Fruit fly (Drosophila melanogaster) whole organism, embryonic: ENCODE data around the gene Jon66Cii.

Experiments
- ATbp ChIP-seq: fragments of 200-800 bp; sonication (Bioruptor generic); optimal IDR thresholded peaks from 2 replicates; lab custom pipeline; 2017; ENCODE audit warnings: missing biosample characterization, mild to moderate bottlenecking, missing genetic modification characterization, missing genetic modification reagents
- Bgb ChIP-seq: fragments of 200-800 bp; sonication (Bioruptor generic); IDR thresholded peaks from 2 replicates; pipeline ENCODE4 v1.3.6; 2022; ENCODE audit warnings: missing biosample characterization, missing genetic modification characterization; ENCODE audit not compliant: partially characterized antibody
- CG10543 ChIP-seq: fragments of 200-800 bp; sonication (Bioruptor generic); optimal IDR thresholded peaks from 3 replicates; lab custom pipeline; 2017; ENCODE audit warnings: missing biosample characterization, mild to moderate bottlenecking, missing genetic modification characterization, moderate library complexity
- CG12104 ChIP-seq: fragments of 200-800 bp; sonication (Bioruptor generic); optimal IDR thresholded peaks from 3 replicates; lab custom pipeline; 2016; ENCODE audit warnings: missing biosample characterization, missing genetic modification characterization
- CG12219 ChIP-seq: fragments of 200-800 bp; sonication (Bioruptor generic); optimal IDR thresholded peaks from 3 replicates; lab custom pipeline; 2018; ENCODE audit warnings: missing biosample characterization, mild to moderate bottlenecking, missing genetic modification characterization
- CG13296 ChIP-seq: fragments of 200-800 bp; sonication (Bioruptor generic); optimal IDR thresholded peaks from 3 replicates; lab custom pipeline; 2018; ENCODE audit warnings: missing biosample characterization, mild to moderate bottlenecking, missing genetic modification characterization
- CG14050 ChIP-seq: fragments of 200-800 bp; sonication (Bioruptor generic); IDR thresholded peaks from 3 replicates; pipeline ENCODE4 v1.3.6; 2022; ENCODE audit warnings: missing biosample characterization, missing genetic modification characterization
- CG14860 ChIP-seq: fragments of 200-800 bp; sonication (Bioruptor generic); IDR thresholded peaks from 3 replicates; pipeline ENCODE4 v1.3.6; 2022; ENCODE audit warnings: missing biosample characterization, missing genetic modification characterization; ENCODE audit not compliant: partially characterized antibody
- CG15073 ChIP-seq: fragments of 200-800 bp; sonication (Bioruptor generic); optimal IDR thresholded peaks from 2 replicates; lab custom pipeline; 2016; ENCODE audit warnings: missing biosample characterization, missing genetic modification characterization
- CG1602 ChIP-seq: fragments of 200-800 bp; sonication (Bioruptor generic); optimal IDR thresholded peaks from 3 replicates; lab custom pipeline; 2016; ENCODE audit warnings: missing biosample characterization, missing genetic modification characterization
- CG1792 ChIP-seq: fragments of 200-800 bp; sonication (Bioruptor generic); optimal IDR thresholded peaks from 2 replicates; lab custom pipeline; 2016; ENCODE audit warnings: missing biosample characterization, missing genetic modification characterization
- CG18476 ChIP-seq: fragments of 200-800 bp; sonication (Bioruptor generic); optimal IDR thresholded peaks from 2 replicates; lab custom pipeline; 2016; ENCODE audit warnings: missing biosample characterization, mild to moderate bottlenecking, missing genetic modification characterization
- CG2129 ChIP-seq: fragments of 200-800 bp; sonication (Bioruptor generic); IDR thresholded peaks from 2 replicates; pipeline ENCODE4 v1.3.6; 2022; ENCODE audit warnings: missing biosample characterization, missing genetic modification characterization; ENCODE audit not compliant: partially characterized antibody
- CG30403 ChIP-seq: fragments of 200-800 bp; sonication (Bioruptor generic); optimal IDR thresholded peaks from 3 replicates; lab custom pipeline; 2016; ENCODE audit warnings: missing biosample characterization, missing genetic modification characterization
- CG6689 ChIP-seq: fragments of 200-800 bp; sonication (Bioruptor generic); IDR thresholded peaks from 2 replicates; pipeline ENCODE4 v1.3.6; 2022; ENCODE audit warnings: missing biosample characterization, missing genetic modification characterization
- CG8359 ChIP-seq: fragments of 200-800 bp; sonication (Bioruptor generic); optimal IDR thresholded peaks from 2 replicates; lab custom pipeline; 2017; ENCODE audit warnings: missing biosample characterization, mild to moderate bottlenecking, missing genetic modification characterization, borderline replicate concordance
- CG8478 ChIP-seq: fragments of >200 bp; optimal IDR thresholded peaks from 2 replicates; lab custom pipeline; 2018
- CG9215 ChIP-seq: fragments of 200-800 bp; sonication (Bioruptor generic); IDR thresholded peaks from 2 replicates; pipeline ENCODE4 v1.3.6; 2022; ENCODE audit warnings: missing biosample characterization, missing genetic modification characterization
- CG9437 ChIP-seq: fragments of 200-800 bp; sonication (Bioruptor generic); optimal IDR thresholded peaks from 2 replicates; lab custom pipeline; 2018; ENCODE audit warnings: missing biosample characterization, mild to moderate bottlenecking, missing genetic modification characterization
- CG9727 ChIP-seq: fragments of 200-800 bp; sonication (Bioruptor generic); optimal IDR thresholded peaks from 3 replicates; lab custom pipeline; 2017; ENCODE audit warnings: missing biosample characterization, mild to moderate bottlenecking, missing genetic modification characterization
- CG9932 ChIP-seq: fragments of 200-800 bp; sonication (Bioruptor generic); IDR thresholded peaks from 2 replicates; pipeline ENCODE4 v1.3.6; 2022; ENCODE audit warnings: missing biosample characterization, missing genetic modification characterization
- Camta ChIP-seq: fragments of 200-800 bp; sonication (Bioruptor generic); optimal IDR thresholded peaks from 2 replicates; lab custom pipeline; 2016; ENCODE audit warnings: missing biosample characterization, missing genetic modification characterization
- Chrac-16 ChIP-seq: fragments of 200-800 bp; sonication (Bioruptor generic); optimal IDR thresholded peaks from 3 replicates; lab custom pipeline; 2016; ENCODE audit warnings: missing biosample characterization, missing genetic modification characterization
- Dp ChIP-seq: fragments of 200-800 bp; sonication (Bioruptor generic); optimal IDR thresholded peaks from 2 replicates; lab custom pipeline; 2018; ENCODE audit warnings: missing biosample characterization, mild to moderate bottlenecking, missing genetic modification characterization, moderate library complexity
- E2f1 ChIP-seq: fragments of 200-800 bp; sonication (Bioruptor generic); IDR thresholded peaks from 2 replicates; pipeline ENCODE4 v1.3.6; 2022; ENCODE audit warnings: missing biosample characterization, missing genetic modification characterization
- E2f2 ChIP-seq: fragments of 200-800 bp; sonication (Bioruptor generic); IDR thresholded peaks from 2 replicates; pipeline ENCODE4 v1.3.6; 2022; ENCODE audit warnings: missing biosample characterization, missing genetic modification characterization
- Gug ChIP-seq: fragments of 200-800 bp; sonication (Bioruptor generic); IDR thresholded peaks from 4 replicates; pipeline ENCODE4 v1.3.6; 2022; ENCODE audit warnings: missing biosample characterization, missing genetic modification characterization
- Hmr ChIP-seq: fragments of 200-800 bp; sonication (Bioruptor generic); optimal IDR thresholded peaks from 3 replicates; lab custom pipeline; 2017; ENCODE audit warnings: mild to moderate bottlenecking, missing biosample characterization, missing genetic modification reagents, missing genetic modification characterization
- NFAT ChIP-seq: fragments of 200-800 bp; sonication (Bioruptor generic); IDR thresholded peaks from 2 replicates; pipeline ENCODE4 v1.3.6; 2022; ENCODE audit warnings: missing biosample characterization, missing genetic modification characterization
- Neu2 ChIP-seq: fragments of 200-800 bp; sonication (Bioruptor generic); optimal IDR thresholded peaks from 3 replicates; lab custom pipeline; 2016; ENCODE audit warnings: missing biosample characterization, missing genetic modification characterization, borderline replicate concordance
- NfI ChIP-seq: fragments of 200-800 bp; sonication (Bioruptor generic); optimal IDR thresholded peaks from 3 replicates; lab custom pipeline; 2018; ENCODE audit warnings: missing biosample characterization, mild to moderate bottlenecking, missing genetic modification characterization, moderate library complexity
- Ptx1 ChIP-seq: fragments of 200-800 bp; sonication (Bioruptor generic); IDR thresholded peaks from 2 replicates; pipeline ENCODE4 v1.3.6; 2022; ENCODE audit warnings: missing biosample characterization, missing genetic modification characterization
- Sry-β ChIP-seq: fragments of 200-800 bp; sonication (Bioruptor generic); optimal IDR thresholded peaks from 2 replicates; lab custom pipeline; 2018; ENCODE audit warnings: missing biosample characterization, mild to moderate bottlenecking, missing genetic modification characterization, moderate library complexity
- Ssrp ChIP-seq: fragments of 200-800 bp; sonication (Bioruptor generic); optimal IDR thresholded peaks from 2 replicates; lab custom pipeline; 2018; ENCODE audit warnings: missing biosample characterization, mild to moderate bottlenecking, missing genetic modification characterization, moderate library complexity
- ase ChIP-seq: fragments of 200-800 bp; sonication (Bioruptor generic); IDR thresholded peaks from 3 replicates; pipeline ENCODE4 v1.3.6; 2022; ENCODE audit warnings: missing biosample characterization, missing genetic modification characterization
- bab2 ChIP-seq: fragments of 200-800 bp; sonication (Bioruptor generic); optimal IDR thresholded peaks from 2 replicates; lab custom pipeline; 2016; ENCODE audit warnings: missing biosample characterization, missing genetic modification characterization
- cad ChIP-seq: fragments of >200 bp; optimal IDR thresholded peaks from 2 replicates; lab custom pipeline; 2017; ENCODE audit warnings: missing biosample characterization, missing genetic modification characterization
- crol ChIP-seq: fragments of 200-800 bp; sonication (Bioruptor generic); IDR thresholded peaks from 2 replicates; pipeline ENCODE4 v1.3.6; 2022; ENCODE audit warnings: missing biosample characterization, missing genetic modification characterization
- esg ChIP-seq: fragments of 200-800 bp; sonication (Bioruptor generic); conservative IDR thresholded peaks from 2 replicates; pipeline ENCODE4 v1.3.6; 2022; ENCODE audit warnings: missing biosample characterization, missing genetic modification characterization
- eyg ChIP-seq: fragments of 200-800 bp; sonication (Bioruptor generic); optimal IDR thresholded peaks from 3 replicates; lab custom pipeline; 2016; ENCODE audit warnings: missing biosample characterization, missing genetic modification characterization
- fd64A ChIP-seq: fragments of 200-800 bp; sonication (Bioruptor generic); optimal IDR thresholded peaks from 3 replicates; lab custom pipeline; 2018; ENCODE audit warnings: missing biosample characterization, mild to moderate bottlenecking, missing genetic modification characterization
- fu2 ChIP-seq: fragments of 200-800 bp; sonication (Bioruptor generic); optimal IDR thresholded peaks from 2 replicates; lab custom pipeline; 2016; ENCODE audit warnings: missing biosample characterization, missing genetic modification characterization
- lilli ChIP-seq: fragments of 200-800 bp; sonication (Bioruptor generic); optimal IDR thresholded peaks from 3 replicates; lab custom pipeline; 2016; ENCODE audit warnings: missing biosample characterization, missing genetic modification characterization
- nerfin-1 ChIP-seq: fragments of 200-800 bp; sonication (Bioruptor generic); optimal IDR thresholded peaks from 3 replicates; lab custom pipeline; 2019; ENCODE audit warnings: missing biosample characterization, mild to moderate bottlenecking, missing genetic modification characterization, moderate library complexity
- pzg ChIP-seq: fragments of 200-800 bp; sonication (Bioruptor generic); optimal IDR thresholded peaks from 3 replicates; lab custom pipeline; 2018; ENCODE audit warnings: missing biosample characterization, mild to moderate bottlenecking, missing genetic modification characterization, moderate library complexity
- repo ChIP-seq: fragments of 200-800 bp; sonication (Bioruptor generic); optimal IDR thresholded peaks from 2 replicates; lab custom pipeline; 2016; ENCODE audit warnings: missing biosample characterization, missing genetic modification characterization
- salm ChIP-seq: fragments of 200-800 bp; sonication (Bioruptor generic); optimal IDR thresholded peaks from 2 replicates; lab custom pipeline; 2018; ENCODE audit warnings: missing biosample characterization, mild to moderate bottlenecking, missing genetic modification characterization
- sim ChIP-seq: fragments of 200-800 bp; sonication (Bioruptor generic); IDR thresholded peaks from 2 replicates; pipeline ENCODE4 v1.3.6; 2022; ENCODE audit warnings: missing biosample characterization, missing genetic modification characterization
- sqz ChIP-seq: fragments of 200-800 bp; sonication (Bioruptor generic); optimal IDR thresholded peaks from 3 replicates; lab custom pipeline; 2018; ENCODE audit warnings: missing biosample characterization, mild to moderate bottlenecking, missing genetic modification characterization
- tll ChIP-seq, 2 experiments: fragments of 200-800 bp in 1 of 2; fragments of >200 bp in 1 of 2; sonication (Bioruptor generic) in 1 of 2; optimal IDR thresholded peaks; 2 replicates each; lab custom pipeline; 2017 to 2019; ENCODE audit warnings: missing biosample characterization in 2 of 2, missing genetic modification characterization in 2 of 2, mild to moderate bottlenecking in 1 of 2, moderate library complexity in 1 of 2
- trh ChIP-seq: fragments of 200-800 bp; sonication (Bioruptor generic); optimal IDR thresholded peaks from 2 replicates; lab custom pipeline; 2016; ENCODE audit warnings: missing biosample characterization, missing genetic modification characterization
- usp ChIP-seq: fragments of >200 bp; optimal IDR thresholded peaks from 2 replicates; lab custom pipeline; 2017; ENCODE audit warnings: missing biosample characterization, missing genetic modification characterization

The Jon66Cii gene

dm6 chr3L:8424831-8425336 is 31.4 kb upstream of the Jon66Cii start, which contains the start of gene Cbl (continued):
- TF ChIP-seq CG8359 (no peak), usp (GFP tag; lab: Kevin White, UChicago) (no peak), CG9215 (GFP tag; lab: Robert Waterston, UW) (no peak), Dp (peak; percentile 58), CG1602 (GFP tag; lab: Kevin White, UChicago) (no peak), CG12104 (peak; percentile 29), Camta (GFP tag; lab: Kevin White, UChicago) (no peak), CG9932 (no peak), nerfin-1 (tag; lab: Kevin White, UChicago) (no peak), NFAT (GFP tag; lab: Robert Waterston, UW) (no peak), Sry-β (peak; percentile 9), fu2 (no peak), ATbp (no peak), fd64A (GFP tag; lab: Kevin White, UChicago) (peak; percentile 1), CG8478 (lab: Kevin White, UChicago) (no peak), bab2 (GFP tag; lab: Kevin White, UChicago) (no peak), CG9727 (GFP tag; lab: Kevin White, UChicago) (no peak), esg (GFP tag; lab: Robert Waterston, UW) (no peak), sqz (no peak), Gug (GFP tag; lab: Robert Waterston, UW) (no peak), Hmr (GFP tag; lab: Kevin White, UChicago) (no peak), Ptx1 (no peak), ase (GFP tag; lab: Robert Waterston, UW) (no peak), cad (GFP tag; lab: Kevin White, UChicago) (no peak), salm (no peak), E2f2 (GFP tag; lab: Robert Waterston, UW) (peak; percentile 52), Bgb (GFP tag; lab: Robert Waterston, UW) (peak; percentile 49; the same call in 1 of the 2 replicates), trh (GFP tag; lab: Kevin White, UChicago) (no peak), CG10543 (GFP tag; lab: Kevin White, UChicago) (no peak), NfI (GFP tag; lab: Kevin White, UChicago) (no peak), CG18476 (GFP tag; lab: Kevin White, UChicago) (no peak), CG12219 (GFP tag; lab: Kevin White, UChicago) (no peak), CG9437 (GFP tag; lab: Kevin White, UChicago) (no peak), sim (GFP tag; lab: Robert Waterston, UW) (no peak), lilli (GFP tag; lab: Kevin White, UChicago) (peak; percentile 21), pzg (GFP tag; lab: Kevin White, UChicago) (peak; percentile 95), Neu2 (GFP tag; lab: Kevin White, UChicago) (no peak), CG14860 (GFP tag; lab: Robert Waterston, UW) (no peak), Ssrp (tag; lab: Kevin White, UChicago) (no peak), CG30403 (no peak), Chrac-16 (GFP tag; lab: Kevin White, UChicago) (no peak), E2f1 (GFP tag; lab: Robert Waterston, UW) (no peak), CG2129 (GFP tag; lab: Robert Waterston, UW) (no peak), CG13296 (GFP tag; lab: Kevin White, UChicago) (peak; percentile 1), crol (GFP tag; lab: Robert Waterston, UW) (peak; percentile 72), CG1792 (no peak), tll (GFP tag; optimal IDR thresholded peaks at IDR 0.05; lab: Kevin White, UChicago) (peak in 1 of 2 experiments; percentile 42), CG6689 (GFP tag; lab: Robert Waterston, UW) (no peak), CG15073 (GFP tag; lab: Kevin White, UChicago) (no peak), repo (peak; percentile 26), eyg (GFP tag; lab: Kevin White, UChicago) (no peak), CG14050 (GFP tag; lab: Robert Waterston, UW) (no peak)
